Worm (Caenorhabditis elegans) whole organism, L4 larva: ENCODE results near the gene dlc-2.

Source experiments
- ama-1 ChIP-seq: fragments of 150-350 bp; optimal IDR thresholded peaks from 2 replicates; lab custom pipeline; 2014; ENCODE audit warnings: inconsistent platforms, mixed read lengths
- ceh-44 ChIP-seq: fragments of 200-800 bp; sonication (Bioruptor generic); IDR thresholded peaks from 2 replicates; pipeline ENCODE4 v1.3.6; 2022; ENCODE audit warnings: missing genetic modification reagents, missing genetic modification characterization, missing compliant biosample characterization
- lin-15B ChIP-seq: fragments of 150-350 bp; sonication (generic microtip); optimal IDR thresholded peaks from 3 replicates; lab custom pipeline; 2014; ENCODE audit warnings: missing biosample characterization, missing genetic modification characterization
- pha-4 ChIP-seq, 2 experiments: fragments of 150-350 bp in 1 of 2; fragments of 200-800 bp in 1 of 2; sonication (Bioruptor generic) in 1 of 2; IDR thresholded peaks in 1 of 2; optimal IDR thresholded peaks in 1 of 2; 2 replicates each; pipeline versions ENCODE4 v1.3.6 to Lab custom; 2014 to 2022; ENCODE audit warnings: missing genetic modification characterization in 2 of 2, missing genetic modification reagents in 2 of 2, missing biosample characterization in 1 of 2, missing compliant biosample characterization in 1 of 2
- php-3 ChIP-seq: fragments of 200-800 bp; sonication (Bioruptor generic); IDR thresholded peaks from 2 replicates; pipeline ENCODE4 v1.3.6; 2022; ENCODE audit warnings: missing genetic modification reagents, missing genetic modification characterization, missing compliant biosample characterization
- unc-130 ChIP-seq: sonication (generic microtip); optimal IDR thresholded peaks from 2 replicates; lab custom pipeline; 2016; ENCODE audit warnings: missing genetic modification reagents, missing genetic modification characterization, missing compliant biosample characterization
- unc-39 ChIP-seq: sonication (generic microtip); optimal IDR thresholded peaks from 2 replicates; lab custom pipeline; 2017; ENCODE audit warnings: missing biosample characterization, missing genetic modification characterization

DNA sequence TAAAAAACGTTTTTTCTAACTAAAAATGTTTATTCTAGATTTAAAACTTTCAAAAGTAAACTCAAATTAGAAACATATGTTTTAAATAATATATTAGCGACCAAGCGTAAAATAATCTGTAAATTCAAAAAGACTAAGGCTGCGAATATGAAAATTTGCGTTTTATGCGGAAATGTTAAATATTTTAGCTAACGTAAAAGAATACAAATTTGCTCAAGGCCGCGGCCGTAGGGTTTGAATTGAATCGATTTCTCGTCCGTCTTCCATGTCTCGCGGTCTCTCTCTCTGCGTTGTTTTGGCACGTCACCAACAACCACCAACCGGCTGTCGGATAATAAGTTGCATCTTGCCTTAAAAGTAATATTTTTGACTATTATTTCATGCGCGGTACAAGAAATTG is 17.6 kb downstream of the dlc-2 start, which contains the start of gene F11A10.5:
- no peak for TF ChIP-seq ceh-44 (GFP tag; lab: Robert Waterston, UW)
- TF ChIP-seq pha-4 (GFP tag; IDR thresholded peaks at IDR 0.05; lab: Robert Waterston, UW), result no peak
- no peak for TF ChIP-seq pha-4 (tag; optimal IDR thresholded peaks at IDR 0.05; lab: Kevin White, UChicago)
- TF ChIP-seq php-3 (GFP tag; lab: Robert Waterston, UW), result no peak
- no peak for TF ChIP-seq ama-1 (lab: Kevin White, UChicago)
- no peak for TF ChIP-seq unc-130
- no peak for TF ChIP-seq lin-15B (tag; lab: Kevin White, UChicago)
- TF ChIP-seq unc-39 (tag; lab: Kevin White, UChicago), result no peak
